Fruit fly (Drosophila melanogaster) whole organism, embryonic: Measurements from ENCODE around the gene CG15170.
A peak's percentile ranks its signal among the peaks of the same experiment; 100 is the strongest.

Experiments used
- Asciz ChIP-seq: fragments of 200-800 bp; sonication (Bioruptor generic); optimal IDR thresholded peaks from 2 replicates; lab custom pipeline; 2017; ENCODE audit warnings: missing biosample characterization, mild to moderate bottlenecking, missing genetic modification characterization, missing genetic modification reagents
- BtbVII ChIP-seq: fragments of 200-800 bp; sonication (Bioruptor generic); optimal IDR thresholded peaks from 3 replicates; lab custom pipeline; 2017; ENCODE audit warnings: missing biosample characterization, mild to moderate bottlenecking, missing genetic modification characterization
- CG12155 ChIP-seq: fragments of 200-800 bp; sonication (Bioruptor generic); optimal IDR thresholded peaks from 3 replicates; lab custom pipeline; 2016; ENCODE audit warnings: missing biosample characterization, missing genetic modification characterization
- CG13894 ChIP-seq: fragments of 200-800 bp; sonication (Bioruptor generic); optimal IDR thresholded peaks from 3 replicates; lab custom pipeline; 2018; ENCODE audit warnings: missing biosample characterization, mild to moderate bottlenecking, missing genetic modification characterization, moderate library complexity
- CG14050 ChIP-seq: fragments of 200-800 bp; sonication (Bioruptor generic); IDR thresholded peaks from 3 replicates; pipeline ENCODE4 v1.3.6; 2022; ENCODE audit warnings: missing biosample characterization, missing genetic modification characterization
- CG17361 ChIP-seq: fragments of 200-800 bp; sonication (Bioruptor generic); IDR thresholded peaks from 3 replicates; pipeline ENCODE4 v1.3.6; 2022; ENCODE audit warnings: missing biosample characterization, missing genetic modification characterization
- CG17802 ChIP-seq: fragments of 200-800 bp; sonication (Bioruptor generic); optimal IDR thresholded peaks from 2 replicates; lab custom pipeline; 2018; ENCODE audit warnings: missing biosample characterization, mild to moderate bottlenecking, missing genetic modification characterization, moderate library complexity
- CG32532 ChIP-seq: fragments of 200-800 bp; sonication (Bioruptor generic); IDR thresholded peaks from 2 replicates; pipeline ENCODE4 v1.3.6; 2022; ENCODE audit warnings: missing biosample characterization, missing genetic modification characterization
- CG33557 ChIP-seq: fragments of 200-800 bp; sonication (Bioruptor generic); optimal IDR thresholded peaks from 2 replicates; lab custom pipeline; 2019; ENCODE audit warnings: missing biosample characterization, mild to moderate bottlenecking, missing genetic modification characterization, moderate library complexity
- CG34376 ChIP-seq: fragments of 200-800 bp; sonication (Bioruptor generic); optimal IDR thresholded peaks from 2 replicates; lab custom pipeline; 2018; ENCODE audit warnings: missing biosample characterization, mild to moderate bottlenecking, missing genetic modification characterization
- CG34422 ChIP-seq: fragments of 200-800 bp; sonication (Bioruptor generic); IDR thresholded peaks from 3 replicates; pipeline ENCODE4 v1.3.6; 2022; ENCODE audit warnings: missing biosample characterization, missing genetic modification characterization
- CG3838 ChIP-seq: fragments of 200-800 bp; sonication (Bioruptor generic); optimal IDR thresholded peaks from 3 replicates; lab custom pipeline; 2016; ENCODE audit warnings: missing biosample characterization, missing genetic modification characterization
- CG4707 ChIP-seq: fragments of 200-800 bp; sonication (Bioruptor generic); optimal IDR thresholded peaks from 2 replicates; lab custom pipeline; 2018; ENCODE audit warnings: missing biosample characterization, mild to moderate bottlenecking, missing genetic modification characterization, moderate library complexity
- CG4820 ChIP-seq: fragments of 200-800 bp; sonication (Bioruptor generic); optimal IDR thresholded peaks from 3 replicates; lab custom pipeline; 2016; ENCODE audit warnings: missing biosample characterization, missing genetic modification characterization
- CG6254 ChIP-seq: fragments of 200-800 bp; sonication (Bioruptor generic); optimal IDR thresholded peaks from 3 replicates; lab custom pipeline; 2017; ENCODE audit warnings: mild to moderate bottlenecking, missing biosample characterization, missing genetic modification reagents, missing genetic modification characterization
- CG6689 ChIP-seq: fragments of 200-800 bp; sonication (Bioruptor generic); IDR thresholded peaks from 2 replicates; pipeline ENCODE4 v1.3.6; 2022; ENCODE audit warnings: missing biosample characterization, missing genetic modification characterization
- CG7786 ChIP-seq: fragments of 200-800 bp; sonication (Bioruptor generic); optimal IDR thresholded peaks from 2 replicates; lab custom pipeline; 2016; ENCODE audit warnings: missing biosample characterization, missing genetic modification characterization
- CG7928 ChIP-seq: fragments of 200-800 bp; sonication (Bioruptor generic); optimal IDR thresholded peaks from 2 replicates; lab custom pipeline; 2017; ENCODE audit warnings: missing biosample characterization, mild to moderate bottlenecking, missing genetic modification characterization
- CG8924 ChIP-seq: fragments of 200-800 bp; optimal IDR thresholded peaks from 3 replicates; lab custom pipeline; 2019; ENCODE audit warnings: missing biosample characterization, mild to moderate bottlenecking, missing genetic modification characterization, moderate library complexity
- Chrac-16 ChIP-seq: fragments of 200-800 bp; sonication (Bioruptor generic); optimal IDR thresholded peaks from 3 replicates; lab custom pipeline; 2016; ENCODE audit warnings: missing biosample characterization, missing genetic modification characterization
- Dbx ChIP-seq: fragments of 200-800 bp; sonication (Bioruptor generic); IDR thresholded peaks from 3 replicates; pipeline ENCODE4 v1.3.6; 2022; ENCODE audit warnings: missing biosample characterization, missing genetic modification characterization
- Doc2 ChIP-seq: fragments of 200-800 bp; sonication (Bioruptor generic); IDR thresholded peaks from 2 replicates; pipeline ENCODE4 v1.3.6; 2022; ENCODE audit warnings: missing biosample characterization, missing genetic modification characterization
- Elba2 ChIP-seq: fragments of 200-800 bp; sonication (Bioruptor generic); optimal IDR thresholded peaks from 3 replicates; lab custom pipeline; 2016; ENCODE audit warnings: missing biosample characterization, missing genetic modification characterization
- GATAe ChIP-seq: fragments of 200-800 bp; sonication (Bioruptor generic); conservative IDR thresholded peaks from 2 replicates; pipeline ENCODE4 v1.3.6; 2022; ENCODE audit warnings: missing biosample characterization, missing genetic modification characterization
- HLH3B ChIP-seq: fragments of 200-800 bp; sonication (Bioruptor generic); IDR thresholded peaks from 2 replicates; pipeline ENCODE4 v1.3.6; 2022; ENCODE audit warnings: missing biosample characterization, missing genetic modification characterization
- HLH54F ChIP-seq: fragments of 200-800 bp; sonication (Bioruptor generic); optimal IDR thresholded peaks from 3 replicates; lab custom pipeline; 2016; ENCODE audit warnings: missing biosample characterization, missing genetic modification characterization
- Hsf ChIP-seq: fragments of 200-800 bp; sonication (Bioruptor generic); optimal IDR thresholded peaks from 3 replicates; lab custom pipeline; 2016; ENCODE audit warnings: missing biosample characterization, missing genetic modification characterization
- NFAT ChIP-seq: fragments of 200-800 bp; sonication (Bioruptor generic); IDR thresholded peaks from 2 replicates; pipeline ENCODE4 v1.3.6; 2022; ENCODE audit warnings: missing biosample characterization, missing genetic modification characterization
- Rx ChIP-seq: fragments of 200-800 bp; sonication (Bioruptor generic); IDR thresholded peaks from 2 replicates; pipeline ENCODE4 v1.3.6; 2022; ENCODE audit warnings: missing biosample characterization, missing genetic modification characterization
- Trl ChIP-seq, 3 experiments: fragments of >200 bp in 2 of 3; fragments of 200-800 bp in 1 of 3; sonication (Bioruptor generic) in 1 of 3; optimal IDR thresholded peaks; 2 replicates in 1 of 3; 3 replicates in 2 of 3; lab custom pipeline; 2016 to 2017; ENCODE audit warnings: missing biosample characterization in 1 of 3, missing genetic modification characterization in 1 of 3
- abd-A ChIP-seq: fragments of 200-800 bp; sonication (Bioruptor generic); optimal IDR thresholded peaks from 3 replicates; lab custom pipeline; 2019; ENCODE audit warnings: missing biosample characterization, mild to moderate bottlenecking, missing genetic modification characterization, moderate library complexity
- ash1 ChIP-seq: fragments of 200-800 bp; sonication (Bioruptor generic); optimal IDR thresholded peaks from 2 replicates; lab custom pipeline; 2018; ENCODE audit warnings: missing biosample characterization, mild to moderate bottlenecking, missing genetic modification characterization
- bowl ChIP-seq: fragments of 200-800 bp; sonication (Bioruptor generic); IDR thresholded peaks from 2 replicates; pipeline ENCODE4 v1.3.6; 2022; ENCODE audit warnings: missing biosample characterization, missing genetic modification characterization
- btn ChIP-seq: fragments of 200-800 bp; sonication (Bioruptor generic); optimal IDR thresholded peaks from 2 replicates; lab custom pipeline; 2016; ENCODE audit warnings: missing biosample characterization, missing genetic modification characterization
- cas ChIP-seq: fragments of 200-800 bp; sonication (Bioruptor generic); IDR thresholded peaks from 2 replicates; pipeline ENCODE4 v1.3.6; 2022; ENCODE audit warnings: missing biosample characterization, missing genetic modification characterization
- crol ChIP-seq: fragments of 200-800 bp; sonication (Bioruptor generic); IDR thresholded peaks from 2 replicates; pipeline ENCODE4 v1.3.6; 2022; ENCODE audit warnings: missing biosample characterization, missing genetic modification characterization
- dan ChIP-seq: fragments of 200-800 bp; sonication (Bioruptor generic); IDR thresholded peaks from 2 replicates; pipeline ENCODE4 v1.3.6; 2022; ENCODE audit warnings: missing biosample characterization, missing genetic modification characterization
- dati ChIP-seq: fragments of 200-800 bp; sonication (Bioruptor generic); IDR thresholded peaks from 2 replicates; pipeline ENCODE4 v1.3.6; 2022; ENCODE audit warnings: missing biosample characterization, missing genetic modification characterization
- emc ChIP-seq: fragments of 200-800 bp; sonication (Bioruptor generic); optimal IDR thresholded peaks from 2 replicates; lab custom pipeline; 2016; ENCODE audit warnings: missing biosample characterization, missing genetic modification characterization
- esg ChIP-seq: fragments of 200-800 bp; sonication (Bioruptor generic); conservative IDR thresholded peaks from 2 replicates; pipeline ENCODE4 v1.3.6; 2022; ENCODE audit warnings: missing biosample characterization, missing genetic modification characterization
- hth ChIP-seq: fragments of >200 bp; optimal IDR thresholded peaks from 2 replicates; lab custom pipeline; 2017; ENCODE audit warnings: inconsistent platforms
- nerfin-2 ChIP-seq: fragments of 200-800 bp; sonication (Bioruptor generic); IDR thresholded peaks from 2 replicates; pipeline ENCODE4 v1.3.6; 2022; ENCODE audit warnings: missing biosample characterization, missing genetic modification characterization; ENCODE audit not compliant: partially characterized antibody
- sens ChIP-seq: fragments of 200-800 bp; sonication (Bioruptor generic); peaks from one replicate; lab custom pipeline; 2016; ENCODE audit warnings: missing biosample characterization, missing genetic modification characterization
- sima ChIP-seq: fragments of 200-800 bp; sonication (Bioruptor generic); optimal IDR thresholded peaks from 2 replicates; lab custom pipeline; 2016; ENCODE audit warnings: missing biosample characterization, missing genetic modification characterization
- stwl ChIP-seq: fragments of 200-800 bp; sonication (Bioruptor generic); optimal IDR thresholded peaks from 3 replicates; lab custom pipeline; 2018; ENCODE audit warnings: missing biosample characterization, mild to moderate bottlenecking, missing genetic modification characterization, moderate library complexity
- tin ChIP-seq: fragments of 200-800 bp; sonication (Bioruptor generic); optimal IDR thresholded peaks from 3 replicates; lab custom pipeline; 2016; ENCODE audit warnings: missing biosample characterization, missing genetic modification characterization
- trh ChIP-seq: fragments of 200-800 bp; sonication (Bioruptor generic); optimal IDR thresholded peaks from 2 replicates; lab custom pipeline; 2016; ENCODE audit warnings: missing biosample characterization, missing genetic modification characterization
- ttk ChIP-seq: fragments of 200-800 bp; sonication (Bioruptor generic); IDR thresholded peaks from 2 replicates; pipeline ENCODE4 v2.1.2; 2022; ENCODE audit warnings: missing biosample characterization, missing genetic modification characterization
- wdn ChIP-seq: fragments of 200-800 bp; sonication (Bioruptor generic); IDR thresholded peaks from 2 replicates; pipeline ENCODE4 v1.3.6; 2022; ENCODE audit warnings: missing biosample characterization, missing genetic modification characterization
- wek ChIP-seq: fragments of 200-800 bp; sonication (Bioruptor generic); optimal IDR thresholded peaks from 3 replicates; lab custom pipeline; 2018; ENCODE audit warnings: missing biosample characterization, mild to moderate bottlenecking, missing genetic modification characterization, moderate library complexity
- zen ChIP-seq: fragments of 200-800 bp; sonication (Bioruptor generic); optimal IDR thresholded peaks from 3 replicates; lab custom pipeline; 2018; ENCODE audit warnings: missing biosample characterization, mild to moderate bottlenecking, missing genetic modification characterization, moderate library complexity

The CG15170 gene

DNA sequence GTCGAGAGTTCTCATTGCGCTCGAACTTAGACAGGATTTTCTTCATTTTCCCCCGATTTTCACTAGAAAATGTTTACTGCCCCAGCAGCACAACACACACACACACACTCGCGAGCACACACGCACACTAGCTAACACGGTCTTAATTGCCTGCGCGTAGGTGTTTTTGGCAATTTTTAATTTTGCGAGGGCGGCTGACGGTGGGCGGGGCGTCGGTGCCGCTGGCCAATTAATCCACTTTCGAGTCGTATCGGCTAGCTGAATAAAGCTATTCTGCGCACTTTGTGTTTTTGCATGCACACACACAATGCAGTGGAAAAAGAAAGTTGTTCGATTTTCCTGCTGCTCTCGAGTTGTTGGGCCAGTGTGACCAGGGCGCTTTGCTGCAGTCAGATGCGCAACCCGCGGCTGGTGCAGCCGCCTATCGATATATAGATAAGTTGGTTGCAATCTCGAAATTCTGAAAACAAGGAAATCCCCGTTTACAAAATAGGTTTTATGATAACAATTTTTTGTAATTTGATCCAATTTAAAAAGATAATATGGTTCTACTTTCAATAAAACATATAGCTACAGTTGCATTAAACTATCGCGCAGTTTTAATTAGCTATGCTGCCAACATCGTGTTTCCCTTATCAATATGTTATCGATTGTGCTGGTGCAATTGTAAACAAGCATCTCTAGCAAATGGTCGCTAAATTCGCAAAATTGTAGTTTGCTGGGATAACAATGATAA is 21.5 kb downstream of the CG15170 start, which contains the start of the genes Nak and Tango6 (continued):
- TF ChIP-seq emc (GFP tag; lab: Kevin White, UChicago) (no peak), nerfin-2 (no peak; the same call in none of the 2 replicates), Elba2 (GFP tag; lab: Kevin White, UChicago) (no peak), CG4820 (GFP tag; lab: Kevin White, UChicago) (no peak), zen (peak; percentile 71), Doc2 (no peak), stwl (tag; lab: Kevin White, UChicago) (peak; percentile 81), CG33557 (GFP tag; lab: Kevin White, UChicago) (peak; percentile 37), CG17361 (GFP tag; lab: Robert Waterston, UW) (peak; percentile 63; the same call in 2 of the 3 replicates), cas (no peak), dati (no peak), Chrac-16 (GFP tag; lab: Kevin White, UChicago) (peak; percentile 14), CG4707 (GFP tag; lab: Kevin White, UChicago) (no peak), Hsf (GFP tag; lab: Kevin White, UChicago) (peak; percentile 10), CG17802 (tag; lab: Kevin White, UChicago) (peak; percentile 48), CG34376 (GFP tag; lab: Kevin White, UChicago) (peak; percentile 37), wdn (GFP tag; lab: Robert Waterston, UW) (no peak), NFAT (GFP tag; lab: Robert Waterston, UW) (no peak), trh (GFP tag; lab: Kevin White, UChicago) (no peak), CG8924 (tag; lab: Kevin White, UChicago) (peak; percentile 44), CG34422 (no peak), sima (no peak), btn (no peak), CG6254 (GFP tag; lab: Kevin White, UChicago) (no peak), esg (GFP tag; lab: Robert Waterston, UW) (no peak), CG12155 (GFP tag; lab: Kevin White, UChicago) (peak; percentile 27), BtbVII (GFP tag; lab: Kevin White, UChicago) (no peak), dan (no peak), CG13894 (tag; lab: Kevin White, UChicago) (no peak), CG32532 (GFP tag; lab: Robert Waterston, UW) (no peak; the same call in 1 of the 2 replicates), Trl (optimal IDR thresholded peaks at IDR 0.05; lab: Kevin White, UChicago) (no peak), Trl (GFP tag; optimal IDR thresholded peaks at IDR 0.05; lab: Kevin White, UChicago) (peak; percentile 44), HLH3B (GFP tag; lab: Robert Waterston, UW) (no peak), abd-A (tag; lab: Kevin White, UChicago) (peak; percentile 64), ash1 (GFP tag; lab: Kevin White, UChicago) (no peak), Dbx (peak; percentile 25; the same call in 1 of the 3 replicates), Rx (GFP tag; lab: Robert Waterston, UW) (no peak), bowl (GFP tag; lab: Robert Waterston, UW) (no peak), CG7928 (GFP tag; lab: Kevin White, UChicago) (no peak), GATAe (GFP tag; lab: Robert Waterston, UW) (peak; percentile 50; the same call in 1 of the 2 replicates), Asciz (GFP tag; lab: Kevin White, UChicago) (no peak), tin (GFP tag; lab: Kevin White, UChicago) (peak; percentile 27), sens (peak; percentile 89), CG3838 (GFP tag; lab: Kevin White, UChicago) (peak; percentile 10), ttk (GFP tag; lab: Robert Waterston, UW) (no peak), CG6689 (GFP tag; lab: Robert Waterston, UW) (no peak), hth (lab: Kevin White, UChicago) (no peak), HLH54F (GFP tag; lab: Kevin White, UChicago) (peak; percentile 36), CG7786 (GFP tag; lab: Kevin White, UChicago) (peak; percentile 2), crol (GFP tag; lab: Robert Waterston, UW) (no peak), wek (GFP tag; lab: Kevin White, UChicago) (no peak), CG14050 (no peak)
